Worm (Caenorhabditis elegans) whole organism, L1 larva: Measurements from ENCODE around the gene chw-1.

ENCODE experiments used
- ceh-82 ChIP-seq, 3 experiments: fragments of 150-350 bp in 1 of 3; sonication (generic microtip) in 2 of 3; optimal IDR thresholded peaks; 2 replicates each; lab custom pipeline; 2014 to 2017; ENCODE audit warnings: missing biosample characterization in 3 of 3, missing genetic modification characterization in 3 of 3
- ces-1 ChIP-seq: fragments of 150-350 bp; optimal IDR thresholded peaks from 2 replicates; lab custom pipeline; 2014; ENCODE audit warnings: missing biosample characterization, missing genetic modification reagents, missing genetic modification characterization
- egl-27 ChIP-seq, 2 experiments: fragments of 150-350 bp in 1 of 2; sonication (generic microtip); optimal IDR thresholded peaks; 3 replicates each; lab custom pipeline; 2017 to 2018; ENCODE audit warnings: missing biosample characterization in 2 of 2, missing genetic modification characterization in 2 of 2, missing genetic modification reagents in 2 of 2
- fkh-10 ChIP-seq: sonication (generic microtip); optimal IDR thresholded peaks from 2 replicates; lab custom pipeline; 2017; ENCODE audit warnings: missing biosample characterization, missing genetic modification reagents, missing genetic modification characterization
- lsy-2 ChIP-seq, 2 experiments: fragments of 150-350 bp; optimal IDR thresholded peaks; 2 replicates each; lab custom pipeline; 2014; ENCODE audit warnings: missing biosample characterization in 2 of 2, missing genetic modification characterization in 2 of 2
- nhr-11 ChIP-seq: fragments of 150-350 bp; optimal IDR thresholded peaks from 2 replicates; lab custom pipeline; 2014; ENCODE audit warnings: missing biosample characterization, missing genetic modification characterization
- nhr-20 ChIP-seq: sonication (generic microtip); optimal IDR thresholded peaks from 2 replicates; lab custom pipeline; 2016; ENCODE audit warnings: mild to moderate bottlenecking, missing genetic modification characterization, missing compliant biosample characterization
- nhr-28 ChIP-seq: fragments of 150-350 bp; optimal IDR thresholded peaks from 2 replicates; lab custom pipeline; 2014; ENCODE audit warnings: missing biosample characterization, missing genetic modification characterization
- nhr-71 ChIP-seq: sonication (generic microtip); optimal IDR thresholded peaks from 2 replicates; lab custom pipeline; 2016; ENCODE audit warnings: mild to moderate bottlenecking, missing genetic modification characterization, moderate library complexity, missing compliant biosample characterization
- nhr-90 ChIP-seq: sonication (generic microtip); optimal IDR thresholded peaks from 2 replicates; lab custom pipeline; 2016; ENCODE audit warnings: mild to moderate bottlenecking, missing genetic modification characterization, missing compliant biosample characterization; ENCODE audit not compliant: poor library complexity
- ztf-11 ChIP-seq, 2 experiments: sonication (generic microtip); optimal IDR thresholded peaks; 2 replicates each; lab custom pipeline; 2016 to 2017; ENCODE audit warnings: missing genetic modification characterization in 2 of 2, missing biosample characterization in 1 of 2, missing compliant biosample characterization in 1 of 2
- ztf-4 ChIP-seq: fragments of 150-350 bp; optimal IDR thresholded peaks from 2 replicates; lab custom pipeline; 2014; ENCODE audit warnings: missing biosample characterization, missing genetic modification characterization

ce11 chrV:10440723-10441122 lies 21.4 kb upstream of the chw-1 start, which contains the start of gene snf-10:
- TF ChIP-seq nhr-20 (tag; lab: Kevin White, UChicago) (no peak), nhr-28 (tag; lab: Kevin White, UChicago) (no peak), lsy-2 (tag; optimal IDR thresholded peaks at IDR 0.05; lab: Kevin White, UChicago) (no peak), ces-1 (GFP tag; lab: Kevin White, UChicago) (no peak), fkh-10 (no peak), ztf-4 (no peak), ztf-11 (tag; optimal IDR thresholded peaks at IDR 0.05; lab: Kevin White, UChicago) (no peak), egl-27 (tag; optimal IDR thresholded peaks at IDR 0.05; lab: Kevin White, UChicago) (no peak), ceh-82 (tag; optimal IDR thresholded peaks at IDR 0.05; lab: Kevin White, UChicago) (no peak), nhr-90 (tag; lab: Kevin White, UChicago) (no peak), nhr-11 (tag; lab: Kevin White, UChicago) (no peak), nhr-71 (tag; lab: Kevin White, UChicago) (no peak)
